Worm (Caenorhabditis elegans): ENCODE results near the gene C38C3.6.

DNA sequence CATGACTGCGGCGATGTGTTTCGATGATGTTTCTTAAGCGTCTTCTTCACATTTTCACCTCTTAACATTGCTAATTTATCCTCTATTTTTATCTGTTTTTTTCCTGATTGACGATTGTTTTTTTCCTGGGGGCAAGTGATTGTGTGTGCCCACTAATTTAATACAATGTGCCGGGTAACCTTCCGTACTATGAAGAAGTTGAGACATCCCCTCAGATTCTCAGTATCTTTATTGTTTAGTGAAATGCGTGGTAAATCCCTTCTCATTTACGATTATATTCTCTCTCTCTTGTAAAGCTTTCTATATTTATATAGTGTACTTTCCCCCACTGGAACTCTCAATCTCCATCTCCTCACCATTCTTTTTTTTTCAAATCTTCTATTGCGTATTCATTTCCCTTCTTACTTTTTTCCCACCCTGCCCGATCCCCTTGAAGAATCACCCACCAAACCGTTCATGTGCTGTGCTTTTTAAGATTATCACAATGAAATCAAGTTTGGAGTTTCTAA, 15.1 kb downstream of the C38C3.6 start:
- TF ChIP-seq nhr-77 (tag; optimal IDR thresholded peaks at IDR 0.05) (no peak), zag-1 (tag; optimal IDR thresholded peaks at IDR 0.05) (no peak), nhr-11 (tag; optimal IDR thresholded peaks at IDR 0.05) (no peak), dpl-1 (GFP tag; optimal IDR thresholded peaks at IDR 0.05) (no peak), skn-1 (tag; optimal IDR thresholded peaks at IDR 0.05) (no peak), aly-2 (tag; optimal IDR thresholded peaks at IDR 0.05) (no peak), lin-35 (GFP tag; optimal IDR thresholded peaks at IDR 0.05) (no peak), vab-15 (tag; optimal IDR thresholded peaks at IDR 0.05) (no peak), efl-1 (optimal IDR thresholded peaks at IDR 0.05) (no peak), efl-1 (GFP tag; optimal IDR thresholded peaks at IDR 0.05 in 1 of 2) (no peak), nhr-90 (tag; optimal IDR thresholded peaks at IDR 0.05; ENCODE audit: poor library complexity) (no peak), F16B12.6 (tag; optimal IDR thresholded peaks at IDR 0.05) (no peak), lin-13 (GFP tag; optimal IDR thresholded peaks at IDR 0.05) (no peak), egl-27 (tag; optimal IDR thresholded peaks at IDR 0.05) (no peak), fkh-8 (tag; optimal IDR thresholded peaks at IDR 0.05) (no peak)

Measured in whole organism, L1 larva.